Worm (Caenorhabditis elegans) whole organism, mixed stage, embryonic: ENCODE data around the gene twk-22.

Experiments used
- ceh-39 ChIP-seq: fragments of 150-350 bp; optimal IDR thresholded peaks from 2 replicates; lab custom pipeline; 2014; ENCODE audit warnings: missing biosample characterization, missing genetic modification characterization
- lin-13 ChIP-seq: fragments of 150-350 bp; optimal IDR thresholded peaks from 2 replicates; lab custom pipeline; 2014; ENCODE audit warnings: missing biosample characterization, missing genetic modification characterization
- nhr-2 ChIP-seq: fragments of 150-350 bp; optimal IDR thresholded peaks from 2 replicates; lab custom pipeline; 2014; ENCODE audit warnings: missing biosample characterization, missing genetic modification characterization

- TF ChIP-seq lin-13 (tag; lab: Kevin White, UChicago) = no peak
- TF ChIP-seq nhr-2 (tag; lab: Kevin White, UChicago) = no peak
- TF ChIP-seq ceh-39 = no peak
Measured at ce11 chrX:16297123-16297522, 9.1 kb upstream of the twk-22 start.
